Fruit fly (Drosophila melanogaster): ENCODE data around the gene MRG15.
A peak's percentile ranks its signal among the peaks of the same experiment; 100 is the strongest.

MRG15 gene

DNA sequence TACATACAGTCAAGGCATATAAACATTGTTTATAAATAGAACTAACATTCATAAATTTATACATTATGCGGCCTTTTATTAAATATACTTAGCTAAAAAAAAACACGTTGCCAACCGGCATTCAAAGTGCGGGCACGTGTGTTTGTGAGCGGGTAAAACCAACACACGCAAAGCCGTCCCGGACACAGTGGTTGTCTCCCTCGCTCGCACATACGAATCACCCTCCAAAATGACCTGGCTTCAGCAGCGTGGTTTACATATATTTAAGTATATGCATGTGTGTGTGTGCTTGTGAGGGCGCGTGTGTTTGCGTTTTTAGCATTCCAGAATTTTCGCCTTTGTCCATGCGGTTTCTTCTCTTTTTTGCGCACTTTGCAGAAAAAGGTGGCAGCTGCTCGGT is 34.5 kb downstream of the MRG15 start:
- TF ChIP-seq EcR (GFP tag; optimal IDR thresholded peaks at IDR 0.05) = no peak
- no peak for TF ChIP-seq pan (optimal IDR thresholded peaks at IDR 0.05)
- TF ChIP-seq psq (optimal IDR thresholded peaks at IDR 0.05) = no peak
- TF ChIP-seq CG8478 (optimal IDR thresholded peaks at IDR 0.05) = peak; percentile 65
- TF ChIP-seq Dll (optimal IDR thresholded peaks at IDR 0.05) = no peak

DNA sequence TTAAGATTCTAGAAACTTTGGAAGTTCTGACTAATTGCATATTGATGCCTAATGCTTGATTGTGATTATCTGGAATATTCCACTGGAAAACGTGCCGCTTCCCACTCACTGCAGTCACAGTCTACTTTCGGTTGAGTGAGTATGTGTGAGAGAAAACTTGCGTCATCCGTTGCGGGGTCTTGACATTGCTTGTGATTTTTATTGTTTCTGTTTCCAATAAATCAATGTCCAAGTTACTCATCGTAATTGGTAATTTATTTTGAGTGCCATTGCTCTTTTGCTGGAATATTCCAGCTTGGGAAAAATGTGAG is 34.9 kb downstream of the MRG15 start:
- TF ChIP-seq usp (GFP tag; optimal IDR thresholded peaks at IDR 0.05) (no peak), CG8478 (optimal IDR thresholded peaks at IDR 0.05) (no peak), psq (optimal IDR thresholded peaks at IDR 0.05) (no peak), pan (optimal IDR thresholded peaks at IDR 0.05) (no peak), Dll (optimal IDR thresholded peaks at IDR 0.05) (no peak), EcR (GFP tag; optimal IDR thresholded peaks at IDR 0.05) (no peak)

DNA sequence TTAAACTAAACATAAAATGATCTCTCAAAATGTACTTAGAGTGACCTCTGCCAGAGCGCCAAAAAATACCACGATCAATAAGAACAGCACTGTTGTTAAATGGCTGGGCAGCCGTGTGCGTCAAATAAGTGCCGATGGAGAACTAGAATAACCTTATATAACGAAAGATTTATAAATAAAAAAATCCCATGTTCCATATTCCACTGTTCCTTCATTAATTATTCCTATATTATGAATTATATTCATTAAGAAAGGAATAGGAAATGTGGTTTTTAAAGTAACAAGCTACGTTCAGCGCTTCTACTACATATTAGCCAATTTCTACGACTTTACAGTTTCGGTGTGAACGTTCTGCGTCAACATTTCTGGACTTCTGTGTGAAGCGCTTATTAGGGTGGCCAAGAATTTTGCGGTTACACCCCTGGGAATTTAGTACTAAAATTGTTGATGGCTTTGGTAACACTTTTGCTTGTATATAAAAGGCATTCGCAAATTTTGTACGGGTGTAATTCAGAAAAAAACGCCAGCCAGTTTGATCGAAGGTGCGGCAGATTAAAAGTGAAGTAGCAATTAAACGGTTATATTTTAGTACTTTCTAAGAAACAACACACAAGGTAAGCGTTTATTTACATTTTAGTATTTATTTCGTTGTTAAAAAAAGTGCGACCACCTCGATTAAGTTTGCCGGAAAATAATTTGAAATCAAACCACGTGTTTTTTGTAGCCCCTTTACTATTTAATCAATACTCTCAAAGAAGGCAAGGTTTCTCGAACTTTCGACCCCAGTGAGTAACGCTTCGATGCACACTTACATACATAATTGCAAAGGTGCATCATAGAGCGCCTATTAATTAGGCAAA is 35.5 kb downstream of the MRG15 start, which contains the start of the genes tefu and Hsc70-4:
tefu (minus strand) TSS at position 51 of the 860 bp plus-strand sequence.
Hsc70-4 (plus strand) TSS at position 502 of the 860 bp plus-strand sequence.
- TF ChIP-seq pan (optimal IDR thresholded peaks at IDR 0.05) (no peak), psq (optimal IDR thresholded peaks at IDR 0.05) (no peak), CG8478 (optimal IDR thresholded peaks at IDR 0.05) (no peak), EcR (GFP tag; optimal IDR thresholded peaks at IDR 0.05) (no peak), usp (GFP tag; optimal IDR thresholded peaks at IDR 0.05) (no peak), Dll (optimal IDR thresholded peaks at IDR 0.05) (no peak)

DNA sequence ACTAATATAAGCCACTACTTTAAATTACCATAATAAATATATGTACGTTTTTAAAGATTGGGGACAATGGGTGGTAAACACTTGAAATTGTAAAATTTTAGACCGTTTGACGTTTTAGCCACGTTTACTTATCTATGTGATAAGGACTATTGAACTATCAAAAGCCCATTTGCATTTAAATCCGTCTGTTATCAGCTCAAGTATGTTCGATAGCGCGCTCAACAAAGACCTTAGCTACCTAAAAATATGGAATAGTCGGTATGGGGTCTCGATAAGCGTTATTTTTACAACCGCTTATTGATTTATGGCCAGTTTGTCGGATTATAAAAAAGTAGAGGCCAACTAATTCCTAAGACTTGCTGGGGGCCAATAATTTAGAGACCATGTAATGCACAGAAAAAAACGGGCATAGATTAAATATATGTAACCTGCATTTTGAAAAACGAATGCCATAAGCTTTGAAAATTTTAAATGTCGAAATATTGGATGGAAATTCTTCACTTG is 46.2 kb downstream of the MRG15 start:
- TF ChIP-seq pan (optimal IDR thresholded peaks at IDR 0.05) (no peak), EcR (GFP tag; optimal IDR thresholded peaks at IDR 0.05) (no peak), CG8478 (optimal IDR thresholded peaks at IDR 0.05) (no peak), Dll (optimal IDR thresholded peaks at IDR 0.05) (no peak), psq (optimal IDR thresholded peaks at IDR 0.05) (no peak), usp (GFP tag; optimal IDR thresholded peaks at IDR 0.05) (no peak)

DNA sequence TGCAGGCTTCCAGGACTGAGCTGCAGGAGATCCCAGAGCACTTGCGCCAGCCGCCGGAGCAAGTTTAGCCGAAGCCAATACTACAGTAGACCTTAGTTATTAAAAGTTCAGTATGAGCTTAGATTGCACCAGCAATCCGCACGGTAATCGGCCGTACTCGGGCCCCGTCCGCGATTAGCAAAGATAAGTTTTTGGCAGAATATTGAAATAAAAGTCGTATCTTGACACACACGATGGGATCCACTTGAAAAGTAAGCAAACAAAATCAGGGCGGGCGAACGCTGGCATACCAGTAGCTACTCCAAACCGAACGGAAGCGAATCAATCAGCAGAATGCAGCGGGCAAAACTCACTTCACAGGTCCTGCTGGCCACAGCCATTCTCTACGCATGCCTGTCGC is 47.6 kb downstream of the MRG15 start, which contains the start of gene CG34316:
CG34316 (plus strand) TSS at position 301 of the 400 bp plus-strand sequence.
- no peak for TF ChIP-seq psq (optimal IDR thresholded peaks at IDR 0.05)
- no peak for TF ChIP-seq pan (optimal IDR thresholded peaks at IDR 0.05)
- TF ChIP-seq usp (GFP tag; optimal IDR thresholded peaks at IDR 0.05) = no peak
- no peak for TF ChIP-seq CG8478 (optimal IDR thresholded peaks at IDR 0.05)
- TF ChIP-seq EcR (GFP tag; optimal IDR thresholded peaks at IDR 0.05) = no peak
- no peak for TF ChIP-seq Dll (optimal IDR thresholded peaks at IDR 0.05)

DNA sequence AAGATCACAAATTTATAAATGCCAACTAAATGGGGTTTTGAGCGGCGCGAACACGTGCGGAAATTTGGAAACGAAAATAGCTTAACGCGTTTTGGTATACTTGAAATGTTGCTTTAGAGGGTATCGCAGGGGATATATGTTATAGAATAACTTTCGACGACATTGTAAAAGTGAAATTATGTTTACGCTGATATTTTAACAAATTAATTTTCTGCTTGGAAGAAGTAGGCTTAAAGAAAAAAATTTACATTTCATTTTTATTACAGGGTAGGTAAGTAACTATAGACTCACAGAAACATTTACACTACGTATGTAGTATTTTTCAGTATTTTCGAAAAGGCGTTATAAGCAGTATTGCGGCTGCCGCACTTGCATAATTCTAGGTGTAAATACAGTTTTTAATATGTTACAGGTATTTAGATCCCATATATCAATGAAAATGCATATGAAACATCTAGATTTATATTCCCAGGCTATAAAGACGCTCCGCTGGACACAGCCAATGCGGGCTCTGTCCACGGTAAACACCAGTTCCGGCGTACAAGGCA is 48.5 kb downstream of the MRG15 start, which contains the start of the genes Art3 and mRpS10:
Art3 (minus strand) TSS at position 80 of the 548 bp plus-strand sequence.
mRpS10 (plus strand) TSS at position 337 of the 548 bp plus-strand sequence.
- no peak for TF ChIP-seq usp (GFP tag; optimal IDR thresholded peaks at IDR 0.05)
- TF ChIP-seq EcR (GFP tag; optimal IDR thresholded peaks at IDR 0.05) = no peak
- TF ChIP-seq CG8478 (optimal IDR thresholded peaks at IDR 0.05) = no peak
- TF ChIP-seq pan (optimal IDR thresholded peaks at IDR 0.05) = peak; percentile 98
- TF ChIP-seq Dll (optimal IDR thresholded peaks at IDR 0.05) = no peak
